Fruit fly (Drosophila melanogaster) whole organism, pupa: Measurements from ENCODE around the gene spz4.

Experiments used
- CG4496 ChIP-seq: fragments of 200-800 bp; sonication (Bioruptor generic); IDR thresholded peaks from 3 replicates; pipeline ENCODE4 v1.3.6; 2022; ENCODE audit warnings: missing biosample characterization, missing genetic modification characterization
- EcR ChIP-seq: fragments of 200-800 bp; sonication (Bioruptor generic); optimal IDR thresholded peaks from 3 replicates; lab custom pipeline; 2019; ENCODE audit warnings: missing biosample characterization, missing genetic modification characterization, mild to moderate bottlenecking, moderate library complexity, missing genetic modification reagents
- Pif1B ChIP-seq: fragments of 200-800 bp; sonication (Bioruptor generic); optimal IDR thresholded peaks from 3 replicates; lab custom pipeline; 2016; ENCODE audit warnings: missing biosample characterization, missing genetic modification characterization

DNA sequence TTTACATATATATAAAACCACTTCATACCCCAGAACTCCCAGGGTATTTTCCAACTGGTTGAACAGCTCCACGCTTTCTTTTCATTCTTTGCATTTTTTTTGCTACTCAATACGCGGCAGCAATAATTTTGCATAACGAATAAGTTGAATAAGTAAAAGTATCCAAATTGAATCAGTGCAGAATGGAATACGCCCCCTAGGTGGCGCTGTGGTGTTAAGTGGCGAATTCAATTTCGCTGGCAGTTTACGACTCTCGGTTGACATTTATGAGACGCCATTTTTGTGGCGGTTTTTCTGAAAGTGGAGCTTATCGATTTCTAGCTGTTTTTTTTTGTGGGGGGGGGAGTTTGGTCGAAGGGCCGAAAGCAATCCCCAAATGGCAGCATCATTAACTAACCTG, 7.6 kb upstream of the spz4 start:
- TF ChIP-seq Pif1B (GFP tag; lab: Kevin White, UChicago) = no peak
- no peak for TF ChIP-seq EcR (GFP tag; lab: Kevin White, UChicago)
- no peak for TF ChIP-seq CG4496 (GFP tag; lab: Robert Waterston, UW)
